Fruit fly (Drosophila melanogaster) whole organism, prepupa: ENCODE data around the gene Cyp4d21.

Experiments used
- Blimp-1 ChIP-seq: fragments of 200-800 bp; sonication (Bioruptor generic); optimal IDR thresholded peaks from 3 replicates; lab custom pipeline; 2017; ENCODE audit warnings: missing biosample characterization, missing genetic modification characterization, mild to moderate bottlenecking, moderate library complexity, missing genetic modification reagents
- CG10631 ChIP-seq: fragments of 200-800 bp; sonication (Bioruptor generic); optimal IDR thresholded peaks from 2 replicates; lab custom pipeline; 2016; ENCODE audit warnings: missing biosample characterization, missing genetic modification characterization
- CG10669 ChIP-seq: fragments of 200-800 bp; sonication (Bioruptor generic); optimal IDR thresholded peaks from 3 replicates; lab custom pipeline; 2018; ENCODE audit warnings: missing biosample characterization, mild to moderate bottlenecking, missing genetic modification characterization, moderate library complexity
- CG11294 ChIP-seq: fragments of 200-800 bp; sonication (Bioruptor generic); IDR thresholded peaks from 2 replicates; pipeline ENCODE4 v1.3.6; 2022; ENCODE audit warnings: missing biosample characterization, missing genetic modification characterization
- CG11762 ChIP-seq: fragments of 200-800 bp; sonication (Bioruptor generic); optimal IDR thresholded peaks from 3 replicates; lab custom pipeline; 2016; ENCODE audit warnings: missing biosample characterization, missing genetic modification characterization; ENCODE audit not compliant: insufficient read depth
- CG11902 ChIP-seq: fragments of 200-800 bp; sonication (Bioruptor generic); optimal IDR thresholded peaks from 3 replicates; lab custom pipeline; 2016; ENCODE audit warnings: missing biosample characterization, missing genetic modification characterization
- CG15336 ChIP-seq: fragments of 200-800 bp; sonication (Bioruptor generic); IDR thresholded peaks from 2 replicates; pipeline ENCODE4 v1.3.6; 2022; ENCODE audit warnings: missing biosample characterization, missing genetic modification characterization
- CG16779 ChIP-seq: fragments of 200-800 bp; sonication (Bioruptor generic); optimal IDR thresholded peaks from 3 replicates; lab custom pipeline; 2017; ENCODE audit warnings: missing biosample characterization, mild to moderate bottlenecking, missing genetic modification characterization
- CG31627 ChIP-seq: fragments of 200-800 bp; sonication (Bioruptor generic); optimal IDR thresholded peaks from 3 replicates; lab custom pipeline; 2016; ENCODE audit warnings: missing biosample characterization, missing genetic modification characterization
- CG32006 ChIP-seq: fragments of 200-800 bp; sonication (Bioruptor generic); optimal IDR thresholded peaks from 3 replicates; lab custom pipeline; 2017; ENCODE audit warnings: missing biosample characterization, mild to moderate bottlenecking, missing genetic modification characterization
- CG34406 ChIP-seq: fragments of 200-800 bp; sonication (Bioruptor generic); optimal IDR thresholded peaks from 3 replicates; lab custom pipeline; 2016; ENCODE audit warnings: missing biosample characterization, missing genetic modification characterization
- CG3919 ChIP-seq: fragments of 200-800 bp; sonication (Bioruptor generic); optimal IDR thresholded peaks from 3 replicates; lab custom pipeline; 2016; ENCODE audit warnings: missing biosample characterization, missing genetic modification characterization
- CG6163 ChIP-seq: fragments of 200-800 bp; sonication (Bioruptor generic); IDR thresholded peaks from 3 replicates; pipeline ENCODE4 v1.3.6; 2022; ENCODE audit warnings: missing biosample characterization, missing genetic modification characterization
- CG6276 ChIP-seq: fragments of 200-800 bp; sonication (Bioruptor generic); optimal IDR thresholded peaks from 2 replicates; lab custom pipeline; 2017; ENCODE audit warnings: missing biosample characterization, mild to moderate bottlenecking, missing genetic modification characterization
- CG6792 ChIP-seq: fragments of 200-800 bp; sonication (Bioruptor generic); optimal IDR thresholded peaks from 3 replicates; lab custom pipeline; 2016; ENCODE audit warnings: missing biosample characterization, missing genetic modification characterization
- CG6854 ChIP-seq: fragments of 200-800 bp; sonication (Bioruptor generic); optimal IDR thresholded peaks from 2 replicates; lab custom pipeline; 2017; ENCODE audit warnings: missing biosample characterization, mild to moderate bottlenecking, missing genetic modification characterization
- CG7368 ChIP-seq: fragments of 200-800 bp; sonication (Bioruptor generic); optimal IDR thresholded peaks from 3 replicates; lab custom pipeline; 2016; ENCODE audit warnings: missing biosample characterization, missing genetic modification characterization
- CG8119 ChIP-seq: fragments of 200-800 bp; sonication (Bioruptor generic); IDR thresholded peaks from 3 replicates; pipeline ENCODE4 v1.3.6; 2022; ENCODE audit warnings: missing biosample characterization, missing genetic modification characterization
- CG8632 ChIP-seq: fragments of 200-800 bp; sonication (Bioruptor generic); optimal IDR thresholded peaks from 3 replicates; lab custom pipeline; 2016; ENCODE audit warnings: missing biosample characterization, missing genetic modification characterization
- CG9139 ChIP-seq: fragments of 200-800 bp; sonication (Bioruptor generic); optimal IDR thresholded peaks from 3 replicates; lab custom pipeline; 2017; ENCODE audit warnings: missing biosample characterization, mild to moderate bottlenecking, missing genetic modification characterization
- Eip75B ChIP-seq: fragments of 200-800 bp; sonication (Bioruptor generic); optimal IDR thresholded peaks from 3 replicates; lab custom pipeline; 2016; ENCODE audit warnings: missing biosample characterization, missing genetic modification characterization
- Eip78C ChIP-seq: fragments of 200-800 bp; sonication (Bioruptor generic); peaks from one replicate; lab custom pipeline; 2016; ENCODE audit warnings: missing biosample characterization, missing genetic modification characterization
- Ets96B ChIP-seq: fragments of 200-800 bp; optimal IDR thresholded peaks from 2 replicates; lab custom pipeline; 2019; ENCODE audit warnings: missing biosample characterization, mild to moderate bottlenecking, missing genetic modification characterization, moderate library complexity
- Hr39 ChIP-seq: fragments of 200-800 bp; sonication (Bioruptor generic); optimal IDR thresholded peaks from 2 replicates; lab custom pipeline; 2016; ENCODE audit warnings: missing biosample characterization, missing genetic modification characterization
- Hr4 ChIP-seq: fragments of 200-800 bp; sonication (Bioruptor generic); optimal IDR thresholded peaks from 3 replicates; lab custom pipeline; 2016; ENCODE audit warnings: missing biosample characterization, missing genetic modification characterization
- Lpt ChIP-seq: fragments of 200-800 bp; sonication (Bioruptor generic); optimal IDR thresholded peaks from 3 replicates; lab custom pipeline; 2016; ENCODE audit warnings: missing biosample characterization, missing genetic modification characterization
- Met ChIP-seq: fragments of 200-800 bp; sonication (Bioruptor generic); optimal IDR thresholded peaks from 3 replicates; lab custom pipeline; 2016; ENCODE audit warnings: missing biosample characterization, missing genetic modification characterization
- OdsH ChIP-seq: fragments of 200-800 bp; sonication (Bioruptor generic); optimal IDR thresholded peaks from 3 replicates; lab custom pipeline; 2016; ENCODE audit warnings: missing biosample characterization, missing genetic modification characterization
- Sox102F ChIP-seq: fragments of 200-800 bp; sonication (Bioruptor generic); optimal IDR thresholded peaks from 2 replicates; lab custom pipeline; 2016; ENCODE audit warnings: missing biosample characterization, mild to moderate bottlenecking, missing genetic modification characterization
- Sox15 ChIP-seq: fragments of 200-800 bp; sonication (Bioruptor generic); optimal IDR thresholded peaks from 3 replicates; lab custom pipeline; 2016; ENCODE audit warnings: missing biosample characterization, missing genetic modification characterization
- achi ChIP-seq: fragments of 200-800 bp; sonication (Bioruptor generic); optimal IDR thresholded peaks from 3 replicates; lab custom pipeline; 2016; ENCODE audit warnings: missing biosample characterization, missing genetic modification characterization
- dsx ChIP-seq: fragments of 200-800 bp; optimal IDR thresholded peaks from 3 replicates; lab custom pipeline; 2019; ENCODE audit warnings: missing biosample characterization, mild to moderate bottlenecking, missing genetic modification characterization, moderate library complexity; ENCODE audit not compliant: poor library complexity, severe bottlenecking
- eg ChIP-seq: fragments of 200-800 bp; sonication (Bioruptor generic); IDR thresholded peaks from 3 replicates; pipeline ENCODE4 v1.3.6; 2022; ENCODE audit warnings: missing biosample characterization, missing genetic modification characterization
- esn ChIP-seq: fragments of 200-800 bp; sonication (Bioruptor generic); optimal IDR thresholded peaks from 2 replicates; lab custom pipeline; 2016; ENCODE audit warnings: missing biosample characterization, mild to moderate bottlenecking, missing genetic modification characterization, moderate library complexity
- lz ChIP-seq: fragments of 200-800 bp; sonication (Bioruptor generic); optimal IDR thresholded peaks from 3 replicates; lab custom pipeline; 2016; ENCODE audit warnings: missing biosample characterization, missing genetic modification characterization
- net ChIP-seq: fragments of 200-800 bp; sonication (Bioruptor generic); optimal IDR thresholded peaks from 3 replicates; lab custom pipeline; 2016; ENCODE audit warnings: missing biosample characterization, missing genetic modification characterization
- pdm3 ChIP-seq: fragments of 200-800 bp; sonication (Bioruptor generic); optimal IDR thresholded peaks from 3 replicates; lab custom pipeline; 2016; ENCODE audit warnings: missing biosample characterization, missing genetic modification characterization
- spab ChIP-seq: fragments of 200-800 bp; sonication (Bioruptor generic); optimal IDR thresholded peaks from 2 replicates; lab custom pipeline; 2017; ENCODE audit warnings: missing biosample characterization, mild to moderate bottlenecking, missing genetic modification characterization, missing genetic modification reagents
- ss ChIP-seq, 2 experiments: fragments of 200-800 bp; sonication (Bioruptor generic); optimal IDR thresholded peaks; 2 replicates in 1 of 2; 3 replicates in 1 of 2; lab custom pipeline; 2017 to 2018; ENCODE audit warnings: mild to moderate bottlenecking in 2 of 2, missing biosample characterization in 2 of 2, missing genetic modification characterization in 2 of 2, moderate library complexity in 1 of 2
- svp ChIP-seq: fragments of 200-800 bp; sonication (Bioruptor generic); peaks from one replicate; lab custom pipeline; 2016; ENCODE audit warnings: missing biosample characterization, missing genetic modification characterization
- vri ChIP-seq: fragments of 200-800 bp; sonication (Bioruptor generic); optimal IDR thresholded peaks from 3 replicates; lab custom pipeline; 2016; ENCODE audit warnings: missing biosample characterization, mild to moderate bottlenecking, missing genetic modification characterization

The Cyp4d21 gene

DNA sequence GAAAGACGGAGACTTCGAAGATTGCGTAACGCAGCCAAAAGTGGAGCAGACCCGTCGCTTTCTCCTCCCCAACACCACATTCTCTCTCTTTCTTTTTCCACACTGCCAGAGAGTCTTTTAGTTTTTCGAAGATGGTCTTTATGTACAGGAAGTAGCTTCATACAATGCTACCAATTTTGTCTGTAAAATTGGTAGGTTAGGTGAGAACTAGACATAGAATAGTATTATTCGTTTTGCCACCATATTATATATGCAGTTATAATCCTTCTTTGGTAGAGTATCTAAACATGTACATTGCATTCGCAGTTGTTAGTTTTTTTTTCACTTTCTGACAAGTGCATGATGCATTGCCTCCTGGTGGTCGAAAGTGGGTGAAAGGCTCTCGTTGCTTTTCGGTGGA lies 8.0 kb upstream of the Cyp4d21 start (continued):
- no peak for TF ChIP-seq CG11762 (GFP tag; lab: Kevin White, UChicago)
- TF ChIP-seq Ets96B (tag; lab: Kevin White, UChicago), result no peak
- TF ChIP-seq CG16779 (tag; lab: Kevin White, UChicago), result no peak
- no peak for TF ChIP-seq spab (GFP tag; lab: Kevin White, UChicago)
- TF ChIP-seq CG10669 (GFP tag; lab: Kevin White, UChicago), result no peak
- TF ChIP-seq Sox15, result peak; percentile 17
- no peak for TF ChIP-seq CG11294
- TF ChIP-seq lz (GFP tag; lab: Kevin White, UChicago), result peak; percentile 23
- peak; percentile 40 for TF ChIP-seq CG34406 (GFP tag; lab: Kevin White, UChicago)
- peak; percentile 58 for TF ChIP-seq eg (GFP tag; lab: Robert Waterston, UW)
- no peak for TF ChIP-seq CG7368 (GFP tag; lab: Kevin White, UChicago)
- peak; percentile 25 for TF ChIP-seq CG6276 (GFP tag; lab: Kevin White, UChicago)
- TF ChIP-seq CG31627 (GFP tag; lab: Kevin White, UChicago), result peak; percentile 28
- TF ChIP-seq Hr39 (GFP tag; lab: Kevin White, UChicago), result peak; percentile 54
- TF ChIP-seq CG11902 (GFP tag; lab: Kevin White, UChicago), result peak; percentile 59
- TF ChIP-seq Blimp-1 (GFP tag; lab: Kevin White, UChicago), result peak; percentile 40
- no peak for TF ChIP-seq CG9139
- TF ChIP-seq CG6854 (GFP tag; lab: Kevin White, UChicago), result no peak

dm6 chr2L:7598260-7598659 lies 7.1 kb upstream of the Cyp4d21 start:
- TF ChIP-seq net (GFP tag; lab: Kevin White, UChicago) (no peak), CG10631 (GFP tag; lab: Kevin White, UChicago) (no peak), lz (GFP tag; lab: Kevin White, UChicago) (no peak), Lpt (GFP tag; lab: Kevin White, UChicago) (peak; percentile 33), CG11294 (peak; percentile 8; the same call in 1 of the 2 replicates), esn (GFP tag; lab: Kevin White, UChicago) (no peak), Sox102F (GFP tag; lab: Kevin White, UChicago) (no peak), CG6792 (no peak), CG8119 (GFP tag; lab: Robert Waterston, UW) (peak; percentile 28; the same call in 1 of the 3 replicates), Eip78C (GFP tag; lab: Kevin White, UChicago) (peak; percentile 77), OdsH (GFP tag; lab: Kevin White, UChicago) (no peak), eg (GFP tag; lab: Robert Waterston, UW) (peak; percentile 52), pdm3 (no peak), Met (GFP tag; lab: Kevin White, UChicago) (no peak), CG9139 (no peak), dsx (GFP tag; lab: Kevin White, UChicago) (no peak), Blimp-1 (GFP tag; lab: Kevin White, UChicago) (no peak), spab (GFP tag; lab: Kevin White, UChicago) (no peak), ss (GFP tag; optimal IDR thresholded peaks at IDR 0.05; lab: Kevin White, UChicago) (no peak), CG34406 (GFP tag; lab: Kevin White, UChicago) (no peak), CG8632 (no peak), CG6854 (GFP tag; lab: Kevin White, UChicago) (no peak), vri (GFP tag; lab: Kevin White, UChicago) (no peak), Eip75B (GFP tag; lab: Kevin White, UChicago) (no peak), CG15336 (peak; percentile 58), CG3919 (GFP tag; lab: Kevin White, UChicago) (peak; percentile 21), CG6276 (GFP tag; lab: Kevin White, UChicago) (peak; percentile 39), Hr4 (GFP tag; lab: Kevin White, UChicago) (peak; percentile 61), CG11902 (GFP tag; lab: Kevin White, UChicago) (no peak), CG6163 (GFP tag; lab: Robert Waterston, UW) (peak; percentile 5; the same call in 2 of the 3 replicates), CG10669 (GFP tag; lab: Kevin White, UChicago) (peak; percentile 5), CG7368 (GFP tag; lab: Kevin White, UChicago) (no peak), Ets96B (tag; lab: Kevin White, UChicago) (no peak), svp (GFP tag; lab: Kevin White, UChicago) (no peak), CG32006 (no peak), CG16779 (tag; lab: Kevin White, UChicago) (no peak), achi (no peak)
